Fruit fly (Drosophila melanogaster) whole organism, embryonic: ENCODE results near the gene Kah.

Experiments used
- Atf-2 ChIP-seq: fragments of 200-800 bp; sonication (Bioruptor generic); optimal IDR thresholded peaks from 2 replicates; lab custom pipeline; 2016; ENCODE audit warnings: missing biosample characterization, missing genetic modification characterization
- B-H1 ChIP-seq: fragments of 200-800 bp; sonication (Bioruptor generic); IDR thresholded peaks from 3 replicates; pipeline ENCODE4 v1.3.6; 2022; ENCODE audit warnings: missing biosample characterization, missing genetic modification characterization
- C15 ChIP-seq: fragments of 200-800 bp; sonication (Bioruptor generic); IDR thresholded peaks from 3 replicates; pipeline ENCODE4 v1.3.6; 2022; ENCODE audit warnings: missing biosample characterization, missing genetic modification characterization
- CG10431 ChIP-seq: fragments of 200-800 bp; sonication (Bioruptor generic); optimal IDR thresholded peaks from 3 replicates; lab custom pipeline; 2018; ENCODE audit warnings: missing biosample characterization, mild to moderate bottlenecking, missing genetic modification characterization
- CG12299 ChIP-seq: fragments of 200-800 bp; sonication (Bioruptor generic); optimal IDR thresholded peaks from 2 replicates; lab custom pipeline; 2018; ENCODE audit warnings: missing biosample characterization, mild to moderate bottlenecking, missing genetic modification characterization
- CG12391 ChIP-seq: fragments of 200-800 bp; sonication (Bioruptor generic); optimal IDR thresholded peaks from 3 replicates; lab custom pipeline; 2018; ENCODE audit warnings: missing biosample characterization, mild to moderate bottlenecking, missing genetic modification characterization, moderate library complexity
- CG13775 ChIP-seq: fragments of 200-800 bp; sonication (Bioruptor generic); optimal IDR thresholded peaks from 3 replicates; lab custom pipeline; 2017; ENCODE audit warnings: missing biosample characterization, mild to moderate bottlenecking, missing genetic modification characterization
- CG14710 ChIP-seq: fragments of 200-800 bp; sonication (Bioruptor generic); optimal IDR thresholded peaks from 3 replicates; lab custom pipeline; 2019; ENCODE audit warnings: missing biosample characterization, mild to moderate bottlenecking, missing genetic modification characterization, moderate library complexity
- CG1529 ChIP-seq: fragments of 200-800 bp; sonication (Bioruptor generic); optimal IDR thresholded peaks from 3 replicates; lab custom pipeline; 2018; ENCODE audit warnings: missing biosample characterization, missing genetic modification characterization
- CG15696 ChIP-seq: fragments of 200-800 bp; sonication (Bioruptor generic); optimal IDR thresholded peaks from 2 replicates; lab custom pipeline; 2019; ENCODE audit warnings: missing biosample characterization, mild to moderate bottlenecking, missing genetic modification characterization, moderate library complexity
- CG2116 ChIP-seq: fragments of 200-800 bp; sonication (Bioruptor generic); optimal IDR thresholded peaks from 3 replicates; lab custom pipeline; 2018; ENCODE audit warnings: missing biosample characterization, mild to moderate bottlenecking, missing genetic modification characterization
- CG2712 ChIP-seq: fragments of 200-800 bp; optimal IDR thresholded peaks from 3 replicates; lab custom pipeline; 2019; ENCODE audit warnings: missing biosample characterization, mild to moderate bottlenecking, missing genetic modification characterization, moderate library complexity
- CG3065 ChIP-seq: fragments of 200-800 bp; sonication (Bioruptor generic); optimal IDR thresholded peaks from 2 replicates; lab custom pipeline; 2016; ENCODE audit warnings: missing biosample characterization, missing genetic modification characterization
- CG3281 ChIP-seq: fragments of 200-800 bp; sonication (Bioruptor generic); optimal IDR thresholded peaks from 3 replicates; lab custom pipeline; 2017; ENCODE audit warnings: missing biosample characterization, mild to moderate bottlenecking, missing genetic modification characterization
- CG3407 ChIP-seq: fragments of 200-800 bp; sonication (Bioruptor generic); optimal IDR thresholded peaks from 2 replicates; lab custom pipeline; 2018; ENCODE audit warnings: missing biosample characterization, mild to moderate bottlenecking, missing genetic modification characterization
- CG34376 ChIP-seq: fragments of 200-800 bp; sonication (Bioruptor generic); optimal IDR thresholded peaks from 2 replicates; lab custom pipeline; 2018; ENCODE audit warnings: missing biosample characterization, mild to moderate bottlenecking, missing genetic modification characterization
- CG3838 ChIP-seq: fragments of 200-800 bp; sonication (Bioruptor generic); optimal IDR thresholded peaks from 3 replicates; lab custom pipeline; 2016; ENCODE audit warnings: missing biosample characterization, missing genetic modification characterization
- CG42726 ChIP-seq: fragments of 200-800 bp; sonication (Bioruptor generic); IDR thresholded peaks from 2 replicates; pipeline ENCODE4 v1.3.6; 2022; ENCODE audit warnings: missing biosample characterization, missing genetic modification characterization; ENCODE audit not compliant: partially characterized antibody
- CG4424 ChIP-seq: fragments of 200-800 bp; sonication (Bioruptor generic); optimal IDR thresholded peaks from 3 replicates; lab custom pipeline; 2016; ENCODE audit warnings: missing biosample characterization, missing genetic modification characterization
- CG4617 ChIP-seq: fragments of 200-800 bp; sonication (Bioruptor generic); optimal IDR thresholded peaks from 3 replicates; lab custom pipeline; 2016; ENCODE audit warnings: missing biosample characterization, missing genetic modification characterization, borderline replicate concordance
- CG4854 ChIP-seq: fragments of 200-800 bp; sonication (Bioruptor generic); optimal IDR thresholded peaks from 2 replicates; lab custom pipeline; 2016; ENCODE audit warnings: missing biosample characterization, missing genetic modification characterization, inconsistent platforms
- CG7745 ChIP-seq: fragments of 200-800 bp; sonication (Bioruptor generic); optimal IDR thresholded peaks from 2 replicates; lab custom pipeline; 2018; ENCODE audit warnings: missing biosample characterization, mild to moderate bottlenecking, missing genetic modification characterization, moderate library complexity
- Camta ChIP-seq: fragments of 200-800 bp; sonication (Bioruptor generic); optimal IDR thresholded peaks from 2 replicates; lab custom pipeline; 2016; ENCODE audit warnings: missing biosample characterization, missing genetic modification characterization
- Chrac-16 ChIP-seq: fragments of 200-800 bp; sonication (Bioruptor generic); optimal IDR thresholded peaks from 3 replicates; lab custom pipeline; 2016; ENCODE audit warnings: missing biosample characterization, missing genetic modification characterization
- CoRest ChIP-seq: fragments of 200-800 bp; sonication (Bioruptor generic); optimal IDR thresholded peaks from 3 replicates; lab custom pipeline; 2018; ENCODE audit warnings: missing biosample characterization, mild to moderate bottlenecking, missing genetic modification characterization, moderate library complexity
- D19A ChIP-seq: fragments of 200-800 bp; optimal IDR thresholded peaks from 3 replicates; lab custom pipeline; 2019; ENCODE audit warnings: missing biosample characterization, mild to moderate bottlenecking, missing genetic modification characterization, moderate library complexity
- Dfd ChIP-seq, 2 experiments: fragments of >200 bp; optimal IDR thresholded peaks; 2 replicates each; lab custom pipeline; 2017; ENCODE audit warnings: missing biosample characterization in 2 of 2, missing genetic modification characterization in 2 of 2
- Dip3 ChIP-seq: fragments of 200-800 bp; sonication (Bioruptor generic); optimal IDR thresholded peaks from 3 replicates; lab custom pipeline; 2016; ENCODE audit warnings: missing biosample characterization, missing genetic modification characterization
- HLH54F ChIP-seq: fragments of 200-800 bp; sonication (Bioruptor generic); optimal IDR thresholded peaks from 3 replicates; lab custom pipeline; 2016; ENCODE audit warnings: missing biosample characterization, missing genetic modification characterization
- Lim3 ChIP-seq: fragments of 200-800 bp; sonication (Bioruptor generic); IDR thresholded peaks from 2 replicates; pipeline ENCODE4 v1.3.6; 2022; ENCODE audit warnings: missing biosample characterization, missing genetic modification characterization
- NC2β ChIP-seq: fragments of 200-800 bp; sonication (Bioruptor generic); optimal IDR thresholded peaks from 2 replicates; lab custom pipeline; 2016; ENCODE audit warnings: missing biosample characterization, missing genetic modification characterization
- Optix ChIP-seq: fragments of 200-800 bp; sonication (Bioruptor generic); IDR thresholded peaks from 3 replicates; pipeline ENCODE4 v1.3.6; 2022; ENCODE audit warnings: missing biosample characterization, missing genetic modification characterization
- Sox100B ChIP-seq: fragments of 200-800 bp; sonication (Bioruptor generic); optimal IDR thresholded peaks from 3 replicates; lab custom pipeline; 2018; ENCODE audit warnings: missing biosample characterization, mild to moderate bottlenecking, missing genetic modification characterization
- Ssrp ChIP-seq: fragments of 200-800 bp; sonication (Bioruptor generic); optimal IDR thresholded peaks from 2 replicates; lab custom pipeline; 2018; ENCODE audit warnings: missing biosample characterization, mild to moderate bottlenecking, missing genetic modification characterization, moderate library complexity
- ase ChIP-seq: fragments of 200-800 bp; sonication (Bioruptor generic); IDR thresholded peaks from 3 replicates; pipeline ENCODE4 v1.3.6; 2022; ENCODE audit warnings: missing biosample characterization, missing genetic modification characterization
- bowl ChIP-seq: fragments of 200-800 bp; sonication (Bioruptor generic); IDR thresholded peaks from 2 replicates; pipeline ENCODE4 v1.3.6; 2022; ENCODE audit warnings: missing biosample characterization, missing genetic modification characterization
- btn ChIP-seq: fragments of 200-800 bp; sonication (Bioruptor generic); optimal IDR thresholded peaks from 2 replicates; lab custom pipeline; 2016; ENCODE audit warnings: missing biosample characterization, missing genetic modification characterization
- ci ChIP-seq: fragments of 200-800 bp; sonication (Bioruptor generic); IDR thresholded peaks from 3 replicates; pipeline ENCODE4 v1.3.6; 2022; ENCODE audit warnings: missing biosample characterization, missing genetic modification characterization
- fd3F ChIP-seq: fragments of 200-800 bp; sonication (Bioruptor generic); optimal IDR thresholded peaks from 2 replicates; lab custom pipeline; 2018; ENCODE audit warnings: missing biosample characterization, mild to moderate bottlenecking, missing genetic modification characterization, moderate library complexity
- gfzf ChIP-seq: fragments of 200-800 bp; sonication (Bioruptor generic); optimal IDR thresholded peaks from 2 replicates; lab custom pipeline; 2016; ENCODE audit warnings: missing biosample characterization, mild to moderate bottlenecking, missing genetic modification characterization, moderate library complexity
- hbn ChIP-seq: fragments of 200-800 bp; sonication (Bioruptor generic); IDR thresholded peaks from 2 replicates; pipeline ENCODE4 v1.3.6; 2022; ENCODE audit warnings: missing biosample characterization, missing genetic modification characterization; ENCODE audit not compliant: partially characterized antibody
- ind ChIP-seq: fragments of 200-800 bp; sonication (Bioruptor generic); optimal IDR thresholded peaks from 3 replicates; lab custom pipeline; 2016; ENCODE audit warnings: missing biosample characterization, missing genetic modification characterization
- kay ChIP-seq: fragments of 200-800 bp; sonication (Bioruptor generic); optimal IDR thresholded peaks from 2 replicates; lab custom pipeline; 2016; ENCODE audit warnings: missing biosample characterization, missing genetic modification characterization
- pan ChIP-seq, 4 experiments: fragments of >200 bp in 3 of 4; fragments of 200-800 bp in 1 of 4; sonication (Bioruptor generic) in 1 of 4; optimal IDR thresholded peaks in 3 of 4; IDR thresholded peaks in 1 of 4; 2 replicates each; pipeline versions ENCODE4 v1.3.6 to Lab custom; 2017 to 2022; ENCODE audit warnings: missing biosample characterization in 2 of 4, missing genetic modification characterization in 2 of 4, mixed read lengths in 1 of 4
- psq ChIP-seq: fragments of 200-800 bp; sonication (Bioruptor generic); optimal IDR thresholded peaks from 2 replicates; lab custom pipeline; 2017; ENCODE audit warnings: missing biosample characterization, missing genetic modification characterization
- tap ChIP-seq: fragments of 200-800 bp; optimal IDR thresholded peaks from 3 replicates; lab custom pipeline; 2019; ENCODE audit warnings: missing biosample characterization, mild to moderate bottlenecking, missing genetic modification characterization, moderate library complexity
- twi ChIP-seq: fragments of 200-800 bp; optimal IDR thresholded peaks from 2 replicates; lab custom pipeline; 2019; ENCODE audit warnings: missing biosample characterization, mild to moderate bottlenecking, missing genetic modification characterization, moderate library complexity
- wor ChIP-seq: fragments of 200-800 bp; sonication (Bioruptor generic); IDR thresholded peaks from 2 replicates; pipeline ENCODE4 v1.3.6; 2022; ENCODE audit warnings: missing biosample characterization, missing genetic modification characterization
- zen ChIP-seq: fragments of 200-800 bp; sonication (Bioruptor generic); optimal IDR thresholded peaks from 3 replicates; lab custom pipeline; 2018; ENCODE audit warnings: missing biosample characterization, mild to moderate bottlenecking, missing genetic modification characterization, moderate library complexity

Gene Kah

dm6 chr3L:542863-543635 is 46.0 kb downstream of the Kah start, which contains the start of the genes Cypl and Hipk (continued):
- peak; percentile 18 for TF ChIP-seq CG15696 (tag; lab: Kevin White, UChicago)
- TF ChIP-seq fd3F (GFP tag; lab: Kevin White, UChicago) = no peak
- TF ChIP-seq Atf-2 (GFP tag; lab: Kevin White, UChicago) = no peak
- TF ChIP-seq wor (GFP tag; lab: Robert Waterston, UW) = no peak
- peak; percentile 17 for TF ChIP-seq NC2β (GFP tag; lab: Kevin White, UChicago)
- TF ChIP-seq zen = peak; percentile 13
- no peak; the same call in 2 of the 3 replicates for TF ChIP-seq B-H1 (GFP tag; lab: Robert Waterston, UW)
- TF ChIP-seq CG12299 (tag; lab: Kevin White, UChicago) = peak; percentile 44
- TF ChIP-seq CG12391 (tag; lab: Kevin White, UChicago) = peak; percentile 44
- TF ChIP-seq ci (GFP tag; lab: Robert Waterston, UW) = peak; percentile 50; the same call in 1 of the 3 replicates
- no peak for TF ChIP-seq twi (tag; lab: Kevin White, UChicago)
- TF ChIP-seq C15 (GFP tag; lab: Robert Waterston, UW) = no peak
- peak; percentile 40 for TF ChIP-seq CG7745 (tag; lab: Kevin White, UChicago)
- TF ChIP-seq CoRest (tag; lab: Kevin White, UChicago) = peak; percentile 11
- TF ChIP-seq Dfd (GFP tag; optimal IDR thresholded peaks at IDR 0.05; lab: Kevin White, UChicago) = no peak
- peak; percentile 33 for TF ChIP-seq CG3838
- TF ChIP-seq pan (optimal IDR thresholded peaks at IDR 0.05; lab: Kevin White, UChicago) = no peak
- no peak for TF ChIP-seq pan (GFP tag; optimal IDR thresholded peaks at IDR 0.05 in 1 of 2, IDR thresholded peaks at IDR 0.05 in 1 of 2)
- TF ChIP-seq Ssrp (tag; lab: Kevin White, UChicago) = no peak
- no peak for TF ChIP-seq ase (GFP tag; lab: Robert Waterston, UW)
- TF ChIP-seq D19A (tag; lab: Kevin White, UChicago) = no peak
- TF ChIP-seq bowl (GFP tag; lab: Robert Waterston, UW) = no peak
- TF ChIP-seq CG3065 (GFP tag; lab: Kevin White, UChicago) = no peak
- peak; percentile 53 for TF ChIP-seq CG2712 (tag; lab: Kevin White, UChicago)
- TF ChIP-seq psq (GFP tag; lab: Kevin White, UChicago) = no peak
- TF ChIP-seq hbn (GFP tag; lab: Robert Waterston, UW) = no peak
- no peak for TF ChIP-seq Camta (GFP tag; lab: Kevin White, UChicago)
- TF ChIP-seq CG4424 (GFP tag; lab: Kevin White, UChicago) = no peak
- peak; percentile 52 for TF ChIP-seq CG14710 (tag; lab: Kevin White, UChicago)
- TF ChIP-seq btn = no peak
- peak; percentile 26 for TF ChIP-seq CG1529 (GFP tag; lab: Kevin White, UChicago)
- peak; percentile 40 for TF ChIP-seq CG10431 (GFP tag; lab: Kevin White, UChicago)
- TF ChIP-seq Optix = no peak
- peak; percentile 39 for TF ChIP-seq CG3281 (GFP tag; lab: Kevin White, UChicago)
- TF ChIP-seq ind = no peak
- TF ChIP-seq Lim3 (GFP tag; lab: Robert Waterston, UW) = no peak
- peak; percentile 63 for TF ChIP-seq CG34376 (GFP tag; lab: Kevin White, UChicago)
- TF ChIP-seq CG13775 (GFP tag; lab: Kevin White, UChicago) = peak; percentile 6
- TF ChIP-seq CG4617 (GFP tag; lab: Kevin White, UChicago) = peak; percentile 74
- peak; percentile 46 for TF ChIP-seq CG2116 (GFP tag; lab: Kevin White, UChicago)
- peak; percentile 3 for TF ChIP-seq HLH54F
- TF ChIP-seq CG4854 (GFP tag; lab: Kevin White, UChicago) = peak; percentile 19
- peak; percentile 11 for TF ChIP-seq kay (GFP tag; lab: Kevin White, UChicago)
- TF ChIP-seq CG3407 (GFP tag; lab: Kevin White, UChicago) = peak; percentile 14
- peak; percentile 97 for TF ChIP-seq gfzf
- peak; percentile 17 for TF ChIP-seq Dip3
- TF ChIP-seq Sox100B (GFP tag; lab: Kevin White, UChicago) = no peak
- TF ChIP-seq tap (tag; lab: Kevin White, UChicago) = peak; percentile 12
- no peak for TF ChIP-seq Chrac-16 (GFP tag; lab: Kevin White, UChicago)
- peak; percentile 28; the same call in 1 of the 2 replicates for TF ChIP-seq CG42726 (GFP tag; lab: Robert Waterston, UW)
